Fruit fly (Drosophila melanogaster): ENCODE data around the gene CG10561.

The CG10561 gene

dm6 chr2L:19123472-19124070 lies 9.4 kb downstream of the CG10561 start, which contains the start of gene Phb1 (continued):
- TF ChIP-seq CG34224 (GFP tag; IDR thresholded peaks at IDR 0.05; ENCODE audit: partially characterized antibody) (peak; percentile 94), tup (GFP tag; optimal IDR thresholded peaks at IDR 0.05) (no peak), nerfin-1 (tag; optimal IDR thresholded peaks at IDR 0.05) (no peak), CG15073 (GFP tag; optimal IDR thresholded peaks at IDR 0.05) (no peak), caup (GFP tag; optimal IDR thresholded peaks at IDR 0.05; ENCODE audit: severe bottlenecking) (no peak), CG1529 (GFP tag; optimal IDR thresholded peaks at IDR 0.05) (no peak), CG30403 (GFP tag; optimal IDR thresholded peaks at IDR 0.05) (no peak), ara (GFP tag; IDR thresholded peaks at IDR 0.05) (no peak), CG12071 (GFP tag; optimal IDR thresholded peaks at IDR 0.05) (no peak), CG16813 (GFP tag; IDR thresholded peaks at IDR 0.05; ENCODE audit: partially characterized antibody) (peak; percentile 84), chn (GFP tag; optimal IDR thresholded peaks at IDR 0.05) (no peak), sna (GFP tag; IDR thresholded peaks at IDR 0.05; ENCODE audit: partially characterized antibody) (peak; percentile 90), CG4424 (GFP tag; optimal IDR thresholded peaks at IDR 0.05) (no peak), HLHmδ (GFP tag; optimal IDR thresholded peaks at IDR 0.05) (no peak), vnd (GFP tag; IDR thresholded peaks at IDR 0.05; ENCODE audit: partially characterized antibody) (peak; percentile 87), knrl (GFP tag; IDR thresholded peaks at IDR 0.05; ENCODE audit: partially characterized antibody) (peak; percentile 59; the same call in 2 of the 3 replicates), pzg (GFP tag; optimal IDR thresholded peaks at IDR 0.05) (peak; percentile 45), ERR (GFP tag; optimal IDR thresholded peaks at IDR 0.05) (no peak), Dp (GFP tag; optimal IDR thresholded peaks at IDR 0.05) (peak; percentile 81), sob (GFP tag; IDR thresholded peaks at IDR 0.05) (no peak), CG15269 (tag; optimal IDR thresholded peaks at IDR 0.05) (no peak), ssp (GFP tag; IDR thresholded peaks at IDR 0.05) (no peak), bbx (GFP tag; IDR thresholded peaks at IDR 0.05; ENCODE audit: partially characterized antibody) (peak; percentile 90), jing (GFP tag; optimal IDR thresholded peaks at IDR 0.05) (no peak), sug (tag; optimal IDR thresholded peaks at IDR 0.05) (peak; percentile 85), org-1 (GFP tag; optimal IDR thresholded peaks at IDR 0.05) (no peak), vvl (GFP tag; IDR thresholded peaks at IDR 0.05) (peak; percentile 27; the same call in 1 of the 2 replicates), Hr78 (GFP tag; optimal IDR thresholded peaks at IDR 0.05) (no peak), Hand (GFP tag; optimal IDR thresholded peaks at IDR 0.05) (no peak), Camta (GFP tag; optimal IDR thresholded peaks at IDR 0.05) (no peak), trem (tag; optimal IDR thresholded peaks at IDR 0.05) (peak; percentile 37), Doc3 (GFP tag; IDR thresholded peaks at IDR 0.05; ENCODE audit: partially characterized antibody) (peak; percentile 76), CG17361 (GFP tag; IDR thresholded peaks at IDR 0.05) (no peak), nerfin-2 (GFP tag; IDR thresholded peaks at IDR 0.05; ENCODE audit: partially characterized antibody) (peak; percentile 99), Myb (GFP tag; optimal IDR thresholded peaks at IDR 0.05) (peak; percentile 3), Sin3A (optimal IDR thresholded peaks at IDR 0.05) (no peak), CG32772 (GFP tag; IDR thresholded peaks at IDR 0.05) (no peak), Scr (GFP tag; IDR thresholded peaks at IDR 0.05; ENCODE audit: partially characterized antibody) (peak; percentile 84), CG11560 (tag; IDR thresholded peaks at IDR 0.05) (peak; percentile 97), eyg (GFP tag; optimal IDR thresholded peaks at IDR 0.05) (no peak), Bteb2 (GFP tag; optimal IDR thresholded peaks at IDR 0.05) (no peak), CG34422 (GFP tag; IDR thresholded peaks at IDR 0.05) (peak; percentile 69; the same call in 1 of the 3 replicates), E2f2 (GFP tag; IDR thresholded peaks at IDR 0.05) (peak; percentile 88), kni (GFP tag; optimal IDR thresholded peaks at IDR 0.05) (no peak), CG12942 (GFP tag; optimal IDR thresholded peaks at IDR 0.05) (no peak), stwl (tag; optimal IDR thresholded peaks at IDR 0.05) (peak; percentile 69), CG13894 (tag; optimal IDR thresholded peaks at IDR 0.05) (no peak), CG18764 (GFP tag; optimal IDR thresholded peaks at IDR 0.05) (no peak), Dad (GFP tag; optimal IDR thresholded peaks at IDR 0.05) (no peak)

Measured in whole organism, embryonic.